Worm (Caenorhabditis elegans) whole organism, late embryonic: ENCODE measurements around the gene cht-6.

Experiments
- F13H6.1 ChIP-seq: sonication (generic microtip); optimal IDR thresholded peaks from 2 replicates; lab custom pipeline; 2016; ENCODE audit warnings: missing genetic modification characterization, missing compliant biosample characterization
- K02D7.2 ChIP-seq: sonication (generic microtip); optimal IDR thresholded peaks from 2 replicates; lab custom pipeline; 2017; ENCODE audit warnings: mild to moderate bottlenecking, missing genetic modification characterization, missing compliant biosample characterization
- K09A11.1 ChIP-seq: sonication (generic microtip); optimal IDR thresholded peaks from 2 replicates; lab custom pipeline; 2017; ENCODE audit warnings: antibody characterized with exemption, mild to moderate bottlenecking, missing genetic modification characterization, missing compliant biosample characterization; ENCODE audit not compliant: insufficient read depth
- ceh-14 ChIP-seq: sonication (generic microtip); optimal IDR thresholded peaks from 2 replicates; lab custom pipeline; 2016; ENCODE audit warnings: missing genotype, missing genetic modification characterization, missing compliant biosample characterization
- ceh-18 ChIP-seq: sonication (generic microtip); optimal IDR thresholded peaks from 2 replicates; lab custom pipeline; 2016; ENCODE audit warnings: missing genetic modification characterization, missing compliant biosample characterization
- ceh-2 ChIP-seq: sonication (generic microtip); optimal IDR thresholded peaks from 2 replicates; lab custom pipeline; 2016; ENCODE audit warnings: missing genotype, missing genetic modification characterization, missing compliant biosample characterization
- ceh-22 ChIP-seq: sonication (generic microtip); optimal IDR thresholded peaks from 2 replicates; lab custom pipeline; 2017; ENCODE audit warnings: missing biosample characterization, missing genetic modification characterization
- ceh-24 ChIP-seq: sonication (generic microtip); optimal IDR thresholded peaks from 2 replicates; lab custom pipeline; 2016; ENCODE audit warnings: mild to moderate bottlenecking, missing genetic modification characterization, missing compliant biosample characterization
- ceh-30 ChIP-seq: fragments of 150-350 bp; optimal IDR thresholded peaks from 2 replicates; lab custom pipeline; 2014; ENCODE audit warnings: missing biosample characterization, missing genetic modification characterization
- ceh-45 ChIP-seq: fragments of 200-800 bp; sonication (Bioruptor generic); IDR thresholded peaks from 2 replicates; pipeline ENCODE4 v1.3.6; 2022; ENCODE audit warnings: missing genetic modification reagents, missing genetic modification characterization, missing compliant biosample characterization
- ceh-48 ChIP-seq: sonication (generic microtip); optimal IDR thresholded peaks from 2 replicates; lab custom pipeline; 2016; ENCODE audit warnings: missing genetic modification characterization, inconsistent platforms, missing compliant biosample characterization
- ceh-6 ChIP-seq: fragments of 200-800 bp; sonication (Bioruptor generic); optimal IDR thresholded peaks from 2 replicates; lab custom pipeline; 2018; ENCODE audit warnings: mild to moderate bottlenecking, missing genetic modification characterization, missing compliant biosample characterization
- che-1 ChIP-seq: sonication (generic microtip); optimal IDR thresholded peaks from 2 replicates; lab custom pipeline; 2016; ENCODE audit warnings: mild to moderate bottlenecking, missing genetic modification characterization, missing compliant biosample characterization
- dve-1 ChIP-seq: sonication (generic microtip); optimal IDR thresholded peaks from 2 replicates; lab custom pipeline; 2017; ENCODE audit warnings: antibody characterized with exemption, mild to moderate bottlenecking, missing genetic modification characterization, missing compliant biosample characterization
- elt-2 ChIP-seq: sonication (generic microtip); optimal IDR thresholded peaks from 2 replicates; lab custom pipeline; 2016; ENCODE audit warnings: missing genetic modification reagents, missing genetic modification characterization, missing compliant biosample characterization
- elt-4 ChIP-seq: sonication (generic microtip); optimal IDR thresholded peaks from 2 replicates; lab custom pipeline; 2016; ENCODE audit warnings: missing genetic modification characterization, missing compliant biosample characterization
- ets-4 ChIP-seq: sonication (generic microtip); optimal IDR thresholded peaks from 2 replicates; lab custom pipeline; 2016; ENCODE audit warnings: missing genetic modification characterization, missing compliant biosample characterization
- eyg-1 ChIP-seq: sonication (generic microtip); optimal IDR thresholded peaks from 2 replicates; lab custom pipeline; 2016; ENCODE audit warnings: missing genotype, missing genetic modification characterization, missing compliant biosample characterization
- fax-1 ChIP-seq: sonication (generic microtip); optimal IDR thresholded peaks from 2 replicates; lab custom pipeline; 2016; ENCODE audit warnings: missing genotype, missing genetic modification characterization, missing compliant biosample characterization
- fkh-10 ChIP-seq: fragments of 150-350 bp; optimal IDR thresholded peaks from 2 replicates; lab custom pipeline; 2014; ENCODE audit warnings: missing biosample characterization, missing genetic modification reagents, missing genetic modification characterization
- hlh-13 ChIP-seq: fragments of 200-800 bp; sonication (Bioruptor generic); optimal IDR thresholded peaks from 2 replicates; lab custom pipeline; 2018; ENCODE audit warnings: mild to moderate bottlenecking, missing genetic modification characterization, missing compliant biosample characterization
- mec-3 ChIP-seq: sonication (generic microtip); optimal IDR thresholded peaks from 2 replicates; lab custom pipeline; 2016; ENCODE audit warnings: borderline replicate concordance, missing genetic modification characterization, missing compliant biosample characterization
- nfya-1 ChIP-seq: sonication (generic microtip); optimal IDR thresholded peaks from 2 replicates; lab custom pipeline; 2017; ENCODE audit warnings: missing genetic modification characterization, mild to moderate bottlenecking, missing compliant biosample characterization, antibody characterized with exemption, moderate library complexity
- npax-4 ChIP-seq: sonication (generic microtip); optimal IDR thresholded peaks from 2 replicates; lab custom pipeline; 2016; ENCODE audit warnings: missing genetic modification characterization, missing compliant biosample characterization
- pag-3 ChIP-seq: sonication (generic microtip); optimal IDR thresholded peaks from 2 replicates; lab custom pipeline; 2016; ENCODE audit warnings: missing compliant biosample characterization, missing genetic modification characterization, borderline replicate concordance
- pat-9 ChIP-seq: fragments of 200-800 bp; sonication (Bioruptor generic); optimal IDR thresholded peaks from 2 replicates; lab custom pipeline; 2018; ENCODE audit warnings: mild to moderate bottlenecking, missing genetic modification characterization, moderate library complexity, missing compliant biosample characterization
- pha-4 ChIP-seq: fragments of 150-350 bp; optimal IDR thresholded peaks from 2 replicates; lab custom pipeline; 2018; ENCODE audit warnings: missing biosample characterization, missing genetic modification reagents, missing genetic modification characterization
- ref-2 ChIP-seq: sonication (generic microtip); optimal IDR thresholded peaks from 2 replicates; lab custom pipeline; 2016; ENCODE audit warnings: missing genetic modification characterization, missing compliant biosample characterization
- sox-2 ChIP-seq: fragments of 200-800 bp; sonication (Bioruptor generic); IDR thresholded peaks from 2 replicates; pipeline ENCODE4 v1.3.6; 2022; ENCODE audit warnings: missing genetic modification reagents, missing genetic modification characterization, missing compliant biosample characterization
- sox-4 ChIP-seq: sonication (generic microtip); optimal IDR thresholded peaks from 2 replicates; lab custom pipeline; 2017; ENCODE audit warnings: mild to moderate bottlenecking, missing genetic modification characterization, inconsistent platforms, missing compliant biosample characterization
- tbx-2 ChIP-seq: sonication (generic microtip); optimal IDR thresholded peaks from 2 replicates; lab custom pipeline; 2016; ENCODE audit warnings: missing genetic modification characterization, missing compliant biosample characterization
- tbx-7 ChIP-seq: sonication (generic microtip); optimal IDR thresholded peaks from 2 replicates; lab custom pipeline; 2016; ENCODE audit warnings: missing genotype, missing genetic modification characterization, missing compliant biosample characterization
- ttx-3 ChIP-seq: sonication (generic microtip); optimal IDR thresholded peaks from 2 replicates; lab custom pipeline; 2016; ENCODE audit warnings: missing genetic modification reagents, missing genetic modification characterization, missing compliant biosample characterization
- unc-3 ChIP-seq, 2 experiments: fragments of 200-800 bp in 1 of 2; sonication (Bioruptor generic) in 1 of 2; sonication (generic microtip) in 1 of 2; conservative IDR thresholded peaks in 1 of 2; optimal IDR thresholded peaks in 1 of 2; 2 replicates each; pipeline versions ENCODE4 v1.3.6 to Lab custom; 2016 to 2022; ENCODE audit warnings: missing compliant biosample characterization in 2 of 2, missing genetic modification characterization in 2 of 2, missing genetic modification reagents in 1 of 2
- unc-42 ChIP-seq: sonication (generic microtip); optimal IDR thresholded peaks from 2 replicates; lab custom pipeline; 2016; ENCODE audit warnings: missing genotype, missing genetic modification characterization, missing compliant biosample characterization
- unc-55 ChIP-seq: sonication (generic microtip); optimal IDR thresholded peaks from 2 replicates; lab custom pipeline; 2017; ENCODE audit warnings: missing biosample characterization, missing genetic modification reagents, missing genetic modification characterization
- zip-5 ChIP-seq: sonication (generic microtip); optimal IDR thresholded peaks from 2 replicates; lab custom pipeline; 2016; ENCODE audit warnings: missing genetic modification characterization, missing compliant biosample characterization
- ztf-16 ChIP-seq: sonication (generic microtip); optimal IDR thresholded peaks from 2 replicates; lab custom pipeline; 2017; ENCODE audit warnings: missing genetic modification characterization, missing compliant biosample characterization

The cht-6 gene

ce11 chrV:6389634-6390033, 25.2 kb upstream of the cht-6 start, which contains the start of gene F57F4.2:
F57F4.2 (minus strand) TSS chrV:6389734.
- TF ChIP-seq ztf-16 (tag; lab: Kevin White, UChicago) (no peak), ref-2 (no peak), ttx-3 (no peak), zip-5 (no peak), ceh-18 (no peak), unc-3 (GFP tag; conservative IDR thresholded peaks at IDR 0.05; lab: Robert Waterston, UW) (no peak), unc-3 (tag; optimal IDR thresholded peaks at IDR 0.05; lab: Kevin White, UChicago) (no peak), F13H6.1 (tag; lab: Kevin White, UChicago) (no peak), tbx-7 (tag; lab: Kevin White, UChicago) (no peak), tbx-2 (tag; lab: Kevin White, UChicago) (no peak), ceh-48 (tag; lab: Kevin White, UChicago) (no peak), fax-1 (tag; lab: Kevin White, UChicago) (no peak)
- TF ChIP-seq, all 69 proteins: peak for 0

DNA sequence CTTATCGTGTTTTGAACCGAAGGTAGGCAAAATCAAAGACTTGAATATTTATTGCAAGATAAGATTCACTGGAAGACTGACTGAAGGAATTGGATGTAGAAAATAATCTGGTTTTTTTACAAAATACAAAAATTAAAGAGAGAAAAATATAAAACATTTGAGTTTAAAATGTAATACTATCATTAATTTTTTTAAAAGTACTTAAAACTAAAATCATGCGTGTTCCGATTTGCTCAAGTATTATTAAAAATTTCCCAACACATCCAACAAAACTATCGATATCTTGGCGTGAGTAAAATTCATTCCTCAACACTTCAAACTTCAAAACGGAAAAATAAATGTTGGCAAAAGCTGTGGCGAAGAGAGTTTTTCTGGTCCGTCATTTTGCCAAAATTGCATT, 24.6 kb upstream of the cht-6 start, which contains the start of gene F57F4.1:
Gene F57F4.1 (plus strand): TSS at position 301 of the 400 bp plus-strand sequence.
- TF ChIP-seq hlh-13 (GFP tag; lab: Kevin White, UChicago) (no peak), sox-4 (tag; lab: Kevin White, UChicago) (no peak), tbx-7 (tag; lab: Kevin White, UChicago) (no peak), unc-42 (no peak), mec-3 (tag; lab: Kevin White, UChicago) (no peak), elt-2 (tag; lab: Kevin White, UChicago) (no peak), nfya-1 (tag; lab: Kevin White, UChicago) (no peak), ceh-24 (tag; lab: Kevin White, UChicago) (no peak), pha-4 (tag; lab: Kevin White, UChicago) (no peak), npax-4 (tag; lab: Kevin White, UChicago) (no peak), ceh-14 (tag; lab: Kevin White, UChicago) (no peak), ets-4 (tag; lab: Kevin White, UChicago) (no peak), eyg-1 (tag; lab: Kevin White, UChicago) (no peak), pag-3 (tag; lab: Kevin White, UChicago) (no peak), pat-9 (tag; lab: Kevin White, UChicago) (no peak), ceh-45 (GFP tag; lab: Robert Waterston, UW) (no peak), elt-4 (no peak), sox-2 (GFP tag; lab: Robert Waterston, UW) (no peak), ceh-18 (no peak)
- TF ChIP-seq, all 69 proteins: peak for 0

DNA sequence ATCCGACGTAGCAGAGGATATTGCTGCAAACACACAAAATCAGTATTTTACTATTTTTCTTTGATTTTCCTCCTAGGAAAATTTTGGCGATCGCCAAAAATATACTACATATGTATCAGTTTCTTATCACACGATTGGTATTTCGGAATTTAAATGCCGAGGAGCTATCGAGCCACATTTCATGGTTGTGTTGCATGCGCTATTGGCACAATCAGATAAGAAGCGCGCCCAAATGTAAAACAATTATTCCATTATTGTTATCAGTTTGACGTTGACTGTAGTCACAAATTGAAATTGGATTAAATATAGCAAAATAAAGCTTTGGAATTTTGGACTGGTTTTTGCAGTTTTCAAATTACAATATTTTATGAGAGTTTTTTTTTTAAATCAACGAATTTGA, 15.9 kb upstream of the cht-6 start:
- no peak for TF ChIP-seq che-1 (tag; lab: Kevin White, UChicago)
- TF ChIP-seq unc-55 (GFP tag; lab: Kevin White, UChicago), result no peak
- TF ChIP-seq K09A11.1, result no peak
- TF ChIP-seq ceh-24 (tag; lab: Kevin White, UChicago), result no peak
- no peak for TF ChIP-seq fkh-10 (GFP tag; lab: Kevin White, UChicago)
- TF ChIP-seq ceh-6, result no peak
- TF ChIP-seq sox-2 (GFP tag; lab: Robert Waterston, UW), result no peak
- TF ChIP-seq mec-3 (tag; lab: Kevin White, UChicago), result no peak
- no peak for TF ChIP-seq ceh-22
- no peak for TF ChIP-seq ref-2
- no peak for TF ChIP-seq dve-1 (tag; lab: Kevin White, UChicago)
- no peak for TF ChIP-seq npax-4 (tag; lab: Kevin White, UChicago)
- no peak for TF ChIP-seq ceh-30
- no peak for TF ChIP-seq K02D7.2
- no peak for TF ChIP-seq elt-2 (tag; lab: Kevin White, UChicago)
- no peak for TF ChIP-seq unc-3 (GFP tag; conservative IDR thresholded peaks at IDR 0.05; lab: Robert Waterston, UW)
- TF ChIP-seq unc-3 (tag; optimal IDR thresholded peaks at IDR 0.05; lab: Kevin White, UChicago), result no peak
- no peak for TF ChIP-seq ceh-2 (tag; lab: Kevin White, UChicago)
- TF ChIP-seq, all 69 proteins: peak for 0
